Fruit fly (Drosophila melanogaster) whole organism, pupa: ENCODE measurements around the gene Adi1.
A peak's percentile ranks its signal among the peaks of the same experiment; 100 is the strongest.

Source experiments
- CG10348 ChIP-seq: fragments of 200-800 bp; sonication (Bioruptor generic); IDR thresholded peaks from 2 replicates; pipeline ENCODE4 v1.3.6; 2022; ENCODE audit warnings: missing biosample characterization, missing genetic modification characterization
- CG12605 ChIP-seq: fragments of 200-800 bp; sonication (Bioruptor generic); IDR thresholded peaks from 2 replicates; pipeline ENCODE4 v1.3.6; 2022; ENCODE audit warnings: missing biosample characterization, missing genetic modification characterization
- CG13204 ChIP-seq: fragments of 200-800 bp; sonication (Bioruptor generic); optimal IDR thresholded peaks from 2 replicates; lab custom pipeline; 2018; ENCODE audit warnings: missing biosample characterization, mild to moderate bottlenecking, missing genetic modification characterization, moderate library complexity
- CG14655 ChIP-seq: fragments of 200-800 bp; sonication (Bioruptor generic); optimal IDR thresholded peaks from 3 replicates; lab custom pipeline; 2017; ENCODE audit warnings: mild to moderate bottlenecking, missing biosample characterization, missing genetic modification reagents, missing genetic modification characterization
- CG15710 ChIP-seq: fragments of 200-800 bp; sonication (Bioruptor generic); optimal IDR thresholded peaks from 2 replicates; lab custom pipeline; 2018; ENCODE audit warnings: missing biosample characterization, mild to moderate bottlenecking, missing genetic modification characterization, moderate library complexity
- CG17806 ChIP-seq: fragments of 200-800 bp; sonication (Bioruptor generic); optimal IDR thresholded peaks from 2 replicates; lab custom pipeline; 2018; ENCODE audit warnings: missing biosample characterization, mild to moderate bottlenecking, missing genetic modification characterization, moderate library complexity
- CG32121 ChIP-seq: fragments of 200-800 bp; sonication (Bioruptor generic); IDR thresholded peaks from 2 replicates; pipeline ENCODE4 v1.3.6; 2022; ENCODE audit warnings: missing biosample characterization, missing genetic modification characterization
- CG34367 ChIP-seq: fragments of 200-800 bp; sonication (Bioruptor generic); optimal IDR thresholded peaks from 2 replicates; lab custom pipeline; 2018; ENCODE audit warnings: missing biosample characterization, mild to moderate bottlenecking, missing genetic modification characterization
- CG4496 ChIP-seq: fragments of 200-800 bp; sonication (Bioruptor generic); IDR thresholded peaks from 3 replicates; pipeline ENCODE4 v1.3.6; 2022; ENCODE audit warnings: missing biosample characterization, missing genetic modification characterization
- CG8159 ChIP-seq: fragments of 200-800 bp; sonication (Bioruptor generic); optimal IDR thresholded peaks from 3 replicates; lab custom pipeline; 2018; ENCODE audit warnings: missing biosample characterization, mild to moderate bottlenecking, missing genetic modification characterization, moderate library complexity
- CG8301 ChIP-seq: fragments of 200-800 bp; sonication (Bioruptor generic); optimal IDR thresholded peaks from 2 replicates; lab custom pipeline; 2018; ENCODE audit warnings: missing biosample characterization, mild to moderate bottlenecking, missing genetic modification characterization
- CG9948 ChIP-seq: fragments of 200-800 bp; sonication (Bioruptor generic); optimal IDR thresholded peaks from 2 replicates; lab custom pipeline; 2018; ENCODE audit warnings: missing biosample characterization, mild to moderate bottlenecking, missing genetic modification characterization, moderate library complexity
- D1 ChIP-seq: fragments of 200-800 bp; sonication (Bioruptor generic); optimal IDR thresholded peaks from 2 replicates; lab custom pipeline; 2018; ENCODE audit warnings: missing biosample characterization, mild to moderate bottlenecking, missing genetic modification characterization, moderate library complexity
- EcR ChIP-seq: fragments of 200-800 bp; sonication (Bioruptor generic); optimal IDR thresholded peaks from 3 replicates; lab custom pipeline; 2019; ENCODE audit warnings: missing biosample characterization, missing genetic modification characterization, mild to moderate bottlenecking, moderate library complexity, missing genetic modification reagents
- Ets98B ChIP-seq: fragments of 200-800 bp; sonication (Bioruptor generic); IDR thresholded peaks from 2 replicates; pipeline ENCODE4 v1.3.6; 2022; ENCODE audit warnings: missing biosample characterization, missing genetic modification characterization
- Pif1A ChIP-seq: fragments of 200-800 bp; sonication (Bioruptor generic); optimal IDR thresholded peaks from 3 replicates; lab custom pipeline; 2016; ENCODE audit warnings: missing biosample characterization, missing genetic modification characterization
- Pif1B ChIP-seq: fragments of 200-800 bp; sonication (Bioruptor generic); optimal IDR thresholded peaks from 3 replicates; lab custom pipeline; 2016; ENCODE audit warnings: missing biosample characterization, missing genetic modification characterization
- Snoo ChIP-seq: fragments of 200-800 bp; sonication (Bioruptor generic); optimal IDR thresholded peaks from 3 replicates; lab custom pipeline; 2017; ENCODE audit warnings: missing biosample characterization, mild to moderate bottlenecking, missing genetic modification characterization, inconsistent platforms
- fd96Ca ChIP-seq: fragments of 200-800 bp; sonication (Bioruptor generic); IDR thresholded peaks from 3 replicates; pipeline ENCODE4 v1.3.6; 2022; ENCODE audit warnings: missing biosample characterization, missing genetic modification characterization
- gl ChIP-seq: fragments of 200-800 bp; sonication (Bioruptor generic); optimal IDR thresholded peaks from 2 replicates; lab custom pipeline; 2018; ENCODE audit warnings: missing biosample characterization, mild to moderate bottlenecking, missing genetic modification characterization
- rn ChIP-seq: fragments of 200-800 bp; sonication (Bioruptor generic); IDR thresholded peaks from 2 replicates; pipeline ENCODE4 v1.3.6; 2022; ENCODE audit warnings: missing biosample characterization, missing genetic modification characterization

Adi1 gene

dm6 chr3L:10692459-10693217, 29.5 kb downstream of the Adi1 start, which contains the start of gene CG33493:
TSS of gene CG33493 (minus strand) at chr3L:10693167.
- TF ChIP-seq Ets98B (no peak), D1 (tag; lab: Kevin White, UChicago) (no peak), CG8301 (tag; lab: Kevin White, UChicago) (no peak), CG32121 (GFP tag; lab: Robert Waterston, UW) (no peak), Pif1B (GFP tag; lab: Kevin White, UChicago) (no peak), CG14655 (GFP tag; lab: Kevin White, UChicago) (no peak), Snoo (tag; lab: Kevin White, UChicago) (no peak)
- TF ChIP-seq, all 21 proteins: peak for 0

DNA sequence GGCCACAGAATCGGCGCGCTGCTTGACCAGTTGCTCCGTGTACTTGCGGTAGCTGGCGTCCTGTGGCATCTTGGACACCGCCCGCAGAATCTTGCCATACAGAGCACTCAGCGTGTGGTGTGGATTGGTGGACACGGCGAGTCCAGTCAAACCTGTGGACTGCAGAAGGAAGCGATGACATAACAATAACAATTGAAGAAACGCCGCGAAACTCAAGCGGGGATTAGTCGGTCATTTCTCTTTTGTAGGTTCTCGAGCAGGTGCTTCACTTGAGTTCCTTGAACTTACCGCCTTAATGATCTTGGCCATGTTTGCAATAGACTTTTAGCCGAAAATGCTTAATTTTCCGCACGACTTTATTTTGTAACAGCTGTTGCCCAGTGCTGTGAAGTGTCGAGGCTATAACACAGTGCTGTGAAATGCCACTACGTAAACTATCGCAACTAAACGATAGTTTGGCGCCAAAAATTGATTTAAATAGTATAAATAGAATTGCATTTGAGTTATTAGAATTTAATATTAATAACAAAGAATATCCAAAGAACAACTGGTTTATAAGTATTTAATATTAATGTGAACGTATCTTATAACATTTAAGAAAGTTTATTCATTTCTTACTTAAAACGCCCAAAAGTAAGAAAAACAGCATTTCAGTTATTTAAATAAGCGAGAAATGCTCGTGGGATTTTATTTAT, 30.7 kb downstream of the Adi1 start, which contains the start of gene ND-13B:
ND-13B (minus strand) TSS at position 400 of the 695 bp plus-strand sequence.
- peak; percentile 52 for TF ChIP-seq D1 (tag; lab: Kevin White, UChicago)
- no peak for TF ChIP-seq CG9948

dm6 chr3L:10696635-10697412, 33.6 kb downstream of the Adi1 start, which contains the start of gene NijA:
TSS of gene NijA (minus strand) at chr3L:10696877.
- TF ChIP-seq CG15710 (tag; lab: Kevin White, UChicago) (peak; percentile 85), CG17806 (tag; lab: Kevin White, UChicago) (peak; percentile 39), Pif1B (GFP tag; lab: Kevin White, UChicago) (peak; percentile 44), CG8159 (peak; percentile 91), CG8301 (tag; lab: Kevin White, UChicago) (peak; percentile 7), rn (GFP tag; lab: Robert Waterston, UW) (no peak), fd96Ca (GFP tag; lab: Robert Waterston, UW) (no peak), CG34367 (tag; lab: Kevin White, UChicago) (peak; percentile 72), CG14655 (GFP tag; lab: Kevin White, UChicago) (no peak), CG13204 (GFP tag; lab: Kevin White, UChicago) (no peak), CG4496 (no peak), EcR (GFP tag; lab: Kevin White, UChicago) (no peak), CG10348 (no peak), Snoo (tag; lab: Kevin White, UChicago) (peak; percentile 41), CG12605 (GFP tag; lab: Robert Waterston, UW) (peak; percentile 49; the same call in 1 of the 2 replicates), gl (tag; lab: Kevin White, UChicago) (peak; percentile 25), Ets98B (peak; percentile 35; the same call in 1 of the 2 replicates), CG9948 (peak; percentile 82), D1 (tag; lab: Kevin White, UChicago) (peak; percentile 1), CG32121 (GFP tag; lab: Robert Waterston, UW) (no peak), Pif1A (GFP tag; lab: Kevin White, UChicago) (no peak)

dm6 chr3L:10697413-10698118, 34.4 kb downstream of the Adi1 start:
- TF ChIP-seq CG9948 (no peak), Pif1B (GFP tag; lab: Kevin White, UChicago) (peak; percentile 57), CG12605 (GFP tag; lab: Robert Waterston, UW) (peak; percentile 18; the same call in 1 of the 2 replicates), EcR (GFP tag; lab: Kevin White, UChicago) (peak; percentile 81)

DNA sequence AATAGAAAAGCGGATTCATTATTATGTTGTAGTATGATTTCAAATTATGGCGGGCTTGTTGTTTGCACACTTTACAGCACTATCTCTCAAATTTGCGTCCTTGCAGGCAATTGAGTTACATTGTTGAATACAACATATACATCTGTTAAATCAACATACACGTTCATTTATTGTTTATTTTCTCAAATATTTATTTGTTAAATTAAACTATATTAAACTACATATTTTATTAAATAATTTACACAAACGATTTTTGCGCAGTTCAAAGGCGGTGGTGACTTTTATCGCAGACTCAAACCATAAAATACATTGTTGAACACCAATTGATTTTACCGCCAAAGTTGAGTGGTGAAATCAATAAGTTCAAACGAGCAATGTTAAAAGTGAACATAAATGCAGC, 35.0 kb downstream of the Adi1 start:
- TF ChIP-seq Ets98B, result no peak
- no peak for TF ChIP-seq CG34367 (tag; lab: Kevin White, UChicago)
- no peak for TF ChIP-seq CG13204 (GFP tag; lab: Kevin White, UChicago)
- TF ChIP-seq CG8159, result peak; percentile 8
- TF ChIP-seq CG15710 (tag; lab: Kevin White, UChicago), result no peak
- no peak for TF ChIP-seq EcR (GFP tag; lab: Kevin White, UChicago)
- no peak for TF ChIP-seq CG12605 (GFP tag; lab: Robert Waterston, UW)
